Worm (Caenorhabditis elegans) whole organism, L3 larva: Measurements from ENCODE around the gene memi-3.
A peak's percentile ranks its signal among the peaks of the same experiment; 100 is the strongest.

ENCODE experiments used
- R02D3.7 ChIP-seq: fragments of 150-350 bp; optimal IDR thresholded peaks from 2 replicates; lab custom pipeline; 2014; ENCODE audit warnings: missing biosample characterization, missing genetic modification characterization
- ZK546.5 ChIP-seq: sonication (generic microtip); optimal IDR thresholded peaks from 2 replicates; lab custom pipeline; 2017; ENCODE audit warnings: missing biosample characterization, missing genetic modification characterization
- ama-1 ChIP-seq: fragments of 150-350 bp; optimal IDR thresholded peaks from 2 replicates; lab custom pipeline; 2018
- ceh-82 ChIP-seq: fragments of 150-350 bp; optimal IDR thresholded peaks from 2 replicates; lab custom pipeline; 2014; ENCODE audit warnings: missing biosample characterization, missing genetic modification characterization
- ceh-9 ChIP-seq: sonication (generic microtip); optimal IDR thresholded peaks from 2 replicates; lab custom pipeline; 2018; ENCODE audit warnings: missing biosample characterization, missing genetic modification characterization
- daf-12 ChIP-seq: fragments of 150-350 bp; optimal IDR thresholded peaks from 2 replicates; lab custom pipeline; 2014; ENCODE audit warnings: missing biosample characterization, missing genetic modification reagents, missing genetic modification characterization
- egl-27 ChIP-seq: sonication (generic microtip); optimal IDR thresholded peaks from 4 replicates; lab custom pipeline; 2017; ENCODE audit warnings: missing biosample characterization, missing genetic modification reagents, missing genetic modification characterization
- elt-1 ChIP-seq: fragments of 150-350 bp; optimal IDR thresholded peaks from 2 replicates; lab custom pipeline; 2014; ENCODE audit warnings: missing biosample characterization, missing genetic modification characterization
- elt-3 ChIP-seq, 3 experiments: fragments of 150-350 bp in 1 of 3; sonication (generic microtip) in 2 of 3; optimal IDR thresholded peaks; 2 replicates in 2 of 3; 4 replicates in 1 of 3; lab custom pipeline; 2014 to 2017; ENCODE audit warnings: missing biosample characterization in 3 of 3, missing genetic modification characterization in 3 of 3
- eor-1 ChIP-seq, 2 experiments: fragments of 150-350 bp; optimal IDR thresholded peaks; 2 replicates each; lab custom pipeline; 2014 to 2018; ENCODE audit warnings: missing biosample characterization in 2 of 2, missing genetic modification characterization in 2 of 2
- fkh-2 ChIP-seq: fragments of 150-350 bp; optimal IDR thresholded peaks from 2 replicates; lab custom pipeline; 2014; ENCODE audit warnings: missing biosample characterization, missing genetic modification reagents, missing genetic modification characterization
- fos-1 ChIP-seq: fragments of 150-350 bp; optimal IDR thresholded peaks from 2 replicates; lab custom pipeline; 2014; ENCODE audit warnings: missing biosample characterization, missing genetic modification characterization
- lin-15B ChIP-seq: fragments of 150-350 bp; optimal IDR thresholded peaks from 2 replicates; lab custom pipeline; 2014; ENCODE audit warnings: missing biosample characterization, missing genetic modification characterization
- lin-39 ChIP-seq: fragments of 150-350 bp; optimal IDR thresholded peaks from 2 replicates; lab custom pipeline; 2018; ENCODE audit warnings: missing biosample characterization, missing genetic modification reagents, missing genetic modification characterization
- lsy-12 ChIP-seq: sonication (generic microtip); optimal IDR thresholded peaks from 2 replicates; lab custom pipeline; 2016; ENCODE audit warnings: mild to moderate bottlenecking, missing genetic modification characterization, missing compliant biosample characterization
- mdl-1 ChIP-seq: fragments of 150-350 bp; optimal IDR thresholded peaks from 2 replicates; lab custom pipeline; 2014; ENCODE audit warnings: missing biosample characterization, missing genetic modification characterization
- mml-1 ChIP-seq: fragments of 150-350 bp; sonication (generic microtip); optimal IDR thresholded peaks from 3 replicates; lab custom pipeline; 2014; ENCODE audit warnings: missing biosample characterization, missing genetic modification characterization
- nfya-1 ChIP-seq: sonication (generic microtip); optimal IDR thresholded peaks from 2 replicates; lab custom pipeline; 2017; ENCODE audit warnings: missing genetic modification characterization, mild to moderate bottlenecking, missing compliant biosample characterization, antibody characterized with exemption, moderate library complexity; ENCODE audit not compliant: insufficient read depth
- nhr-11 ChIP-seq: fragments of 150-350 bp; optimal IDR thresholded peaks from 2 replicates; lab custom pipeline; 2014; ENCODE audit warnings: missing biosample characterization, missing genetic modification characterization
- nhr-12 ChIP-seq: fragments of 150-350 bp; optimal IDR thresholded peaks from 2 replicates; lab custom pipeline; 2014; ENCODE audit warnings: missing biosample characterization, missing genetic modification characterization
- nhr-237 ChIP-seq: fragments of 150-350 bp; optimal IDR thresholded peaks from 2 replicates; lab custom pipeline; 2014; ENCODE audit warnings: missing biosample characterization, missing genetic modification characterization
- nhr-25 ChIP-seq: sonication (generic microtip); optimal IDR thresholded peaks from 2 replicates; lab custom pipeline; 2017; ENCODE audit warnings: missing biosample characterization, missing genetic modification characterization
- nhr-28 ChIP-seq: fragments of 150-350 bp; optimal IDR thresholded peaks from 2 replicates; lab custom pipeline; 2014; ENCODE audit warnings: missing biosample characterization, missing genetic modification characterization
- nhr-43 ChIP-seq: sonication (generic microtip); optimal IDR thresholded peaks from 2 replicates; lab custom pipeline; 2016; ENCODE audit warnings: mild to moderate bottlenecking, missing genetic modification characterization, missing compliant biosample characterization; ENCODE audit not compliant: poor library complexity, severe bottlenecking
- nhr-67 ChIP-seq: fragments of 150-350 bp; optimal IDR thresholded peaks from 2 replicates; lab custom pipeline; 2014; ENCODE audit warnings: missing biosample characterization, missing genetic modification characterization
- nhr-76 ChIP-seq: fragments of 150-350 bp; sonication (generic microtip); optimal IDR thresholded peaks from 5 replicates; lab custom pipeline; 2014; ENCODE audit warnings: missing biosample characterization, missing genetic modification characterization
- nhr-77 ChIP-seq: fragments of 150-350 bp; optimal IDR thresholded peaks from 2 replicates; lab custom pipeline; 2014; ENCODE audit warnings: missing biosample characterization, missing genetic modification characterization
- pha-4 ChIP-seq: fragments of 150-350 bp; optimal IDR thresholded peaks from 2 replicates; lab custom pipeline; 2014; ENCODE audit warnings: missing biosample characterization, missing genetic modification reagents, missing genetic modification characterization
- sea-2 ChIP-seq: fragments of 150-350 bp; sonication (generic microtip); optimal IDR thresholded peaks from 4 replicates; lab custom pipeline; 2014; ENCODE audit warnings: missing biosample characterization, missing genetic modification reagents, missing genetic modification characterization
- skn-1 ChIP-seq: fragments of 150-350 bp; optimal IDR thresholded peaks from 2 replicates; lab custom pipeline; 2014; ENCODE audit warnings: missing biosample characterization, missing genetic modification characterization
- snpc-4 ChIP-seq: fragments of 150-350 bp; optimal IDR thresholded peaks from 2 replicates; lab custom pipeline; 2014; ENCODE audit warnings: missing biosample characterization, missing genetic modification characterization
- tbx-2 ChIP-seq: sonication (generic microtip); optimal IDR thresholded peaks from 2 replicates; lab custom pipeline; 2016; ENCODE audit warnings: mild to moderate bottlenecking, missing genetic modification characterization, missing compliant biosample characterization
- unc-39 ChIP-seq: sonication (generic microtip); optimal IDR thresholded peaks from 4 replicates; lab custom pipeline; 2017; ENCODE audit warnings: missing biosample characterization, missing genetic modification characterization
- zag-1 ChIP-seq: fragments of 150-350 bp; optimal IDR thresholded peaks from 2 replicates; lab custom pipeline; 2014; ENCODE audit warnings: missing biosample characterization, missing genetic modification characterization
- ztf-11 ChIP-seq: fragments of 150-350 bp; optimal IDR thresholded peaks from 2 replicates; lab custom pipeline; 2014; ENCODE audit warnings: missing biosample characterization, missing genetic modification characterization
- ztf-4 ChIP-seq: fragments of 150-350 bp; optimal IDR thresholded peaks from 2 replicates; lab custom pipeline; 2014; ENCODE audit warnings: missing biosample characterization, missing genetic modification characterization

memi-3 gene

DNA sequence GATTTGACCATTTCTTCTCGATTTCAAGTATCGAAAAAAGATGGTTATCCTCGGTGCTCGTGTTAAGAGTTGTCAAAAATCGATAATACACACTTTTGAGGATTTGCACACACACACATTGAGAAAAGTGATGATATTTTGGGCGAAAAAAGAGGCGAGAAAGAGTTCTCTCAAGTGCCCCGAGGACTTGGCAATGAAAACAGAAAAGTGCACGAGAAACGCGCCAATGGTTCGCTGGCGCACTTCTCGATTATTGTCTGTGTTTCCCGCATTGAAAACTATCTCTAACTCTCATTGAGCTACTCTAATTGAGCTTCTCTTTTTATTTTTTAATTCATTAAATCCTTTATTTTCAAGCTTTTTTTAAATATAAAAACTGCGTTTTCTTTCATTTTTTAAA, 30.6 kb upstream of the memi-3 start (continued):
- no peak for TF ChIP-seq nhr-237
- no peak for TF ChIP-seq elt-1 (tag; lab: Kevin White, UChicago)
- TF ChIP-seq nhr-76 (tag; lab: Kevin White, UChicago): no peak
- TF ChIP-seq nhr-25: peak; percentile 23
- peak; percentile 27 for TF ChIP-seq egl-27 (tag; lab: Kevin White, UChicago)

DNA sequence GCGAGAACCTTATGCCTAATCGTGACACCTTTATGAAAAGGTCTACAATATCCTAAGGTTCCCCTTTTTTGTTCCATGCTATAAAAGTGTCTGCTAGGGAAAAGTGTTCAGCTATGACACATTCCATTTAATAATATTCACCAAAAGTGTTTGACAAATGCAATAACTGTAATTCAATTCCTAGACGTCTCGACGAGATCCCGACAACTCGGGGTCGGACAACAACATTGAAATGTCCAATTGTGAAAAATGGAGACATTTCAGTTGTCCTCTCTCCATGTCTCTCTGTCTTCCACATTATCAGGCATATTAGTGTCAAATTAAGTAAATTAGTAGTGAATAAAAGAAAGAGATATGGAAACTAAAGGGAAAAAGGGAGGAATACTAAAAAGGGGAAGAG, 28.3 kb upstream of the memi-3 start:
- TF ChIP-seq ZK546.5 (tag; lab: Kevin White, UChicago) (no peak), lin-39 (no peak), mml-1 (tag; lab: Kevin White, UChicago) (no peak), nhr-76 (tag; lab: Kevin White, UChicago) (no peak), ztf-11 (tag; lab: Kevin White, UChicago) (no peak), elt-3 (tag; optimal IDR thresholded peaks at IDR 0.05; lab: Kevin White, UChicago) (no peak), nhr-12 (tag; lab: Kevin White, UChicago) (no peak), ceh-82 (no peak), skn-1 (tag; lab: Kevin White, UChicago) (no peak), nfya-1 (no peak), R02D3.7 (no peak), daf-12 (no peak), nhr-25 (no peak)

DNA sequence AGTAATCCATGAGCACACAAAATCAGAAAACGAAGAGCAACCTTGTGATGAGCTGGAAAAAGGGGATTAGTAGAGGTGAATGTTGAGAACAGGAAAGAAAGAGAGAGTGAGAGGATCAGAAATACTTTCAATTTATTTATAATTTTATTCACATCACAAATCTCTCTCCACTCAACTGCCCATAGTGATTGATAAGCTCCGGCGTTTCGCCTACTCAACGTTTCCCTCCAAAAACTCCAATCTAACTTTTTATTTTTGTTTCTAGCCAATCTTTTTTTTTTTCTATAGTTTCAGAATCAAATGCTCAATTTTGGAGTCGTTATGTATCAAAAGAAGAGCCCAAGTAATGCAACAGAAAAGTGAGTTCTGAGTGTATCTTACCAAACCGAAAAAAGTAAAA, 22.3 kb upstream of the memi-3 start, which contains the start of gene kin-4:
Gene kin-4, plus strand, starts transcription at position 301 of the 400 bp plus-strand sequence.
- no peak for TF ChIP-seq sea-2 (GFP tag; lab: Kevin White, UChicago)
- no peak for TF ChIP-seq mdl-1
- no peak for TF ChIP-seq ceh-9
- no peak for TF ChIP-seq lin-15B
- no peak for TF ChIP-seq pha-4 (tag; lab: Kevin White, UChicago)
- TF ChIP-seq nfya-1: no peak
- TF ChIP-seq ama-1 (lab: Kevin White, UChicago): no peak
- no peak for TF ChIP-seq ztf-4
- TF ChIP-seq, all 47 proteins: peak for 0

DNA sequence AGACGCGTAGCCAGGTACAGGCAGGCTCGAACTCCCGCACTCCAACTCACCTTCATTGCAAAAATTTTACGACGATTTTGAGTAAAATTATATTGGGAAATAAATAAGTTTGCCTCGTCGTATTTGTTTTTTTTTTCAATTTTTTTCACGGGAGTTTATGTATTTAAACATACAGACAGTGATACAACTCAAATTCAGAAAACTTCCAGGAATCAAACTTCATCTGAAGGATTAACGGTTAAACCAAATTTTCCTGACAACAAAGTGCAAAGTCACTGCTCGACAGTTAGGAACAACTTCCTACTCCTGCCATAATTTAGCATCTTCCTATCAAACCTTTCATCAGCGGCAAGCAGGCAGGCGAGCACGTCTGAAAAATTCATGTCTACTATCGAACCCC, 21.7 kb upstream of the memi-3 start, which contains the start of gene F22B3.8:
Gene F22B3.8, minus strand, starts transcription at position 101 of the 400 bp plus-strand sequence.
- TF ChIP-seq nhr-43 (tag; lab: Kevin White, UChicago) (no peak), skn-1 (tag; lab: Kevin White, UChicago) (no peak), unc-39 (tag; lab: Kevin White, UChicago) (no peak), R02D3.7 (no peak), eor-1 (tag; optimal IDR thresholded peaks at IDR 0.05; lab: Kevin White, UChicago) (no peak), egl-27 (tag; lab: Kevin White, UChicago) (no peak), fkh-2 (tag; lab: Kevin White, UChicago) (no peak), snpc-4 (no peak), tbx-2 (tag; lab: Kevin White, UChicago) (no peak), nhr-67 (tag; lab: Kevin White, UChicago) (no peak), lsy-12 (tag; lab: Kevin White, UChicago) (no peak), fos-1 (tag; lab: Kevin White, UChicago) (no peak), nhr-28 (tag; lab: Kevin White, UChicago) (no peak), nhr-11 (tag; lab: Kevin White, UChicago) (no peak), lin-39 (no peak), nhr-77 (tag; lab: Kevin White, UChicago) (no peak), elt-3 (tag; optimal IDR thresholded peaks at IDR 0.05; lab: Kevin White, UChicago) (no peak)

DNA sequence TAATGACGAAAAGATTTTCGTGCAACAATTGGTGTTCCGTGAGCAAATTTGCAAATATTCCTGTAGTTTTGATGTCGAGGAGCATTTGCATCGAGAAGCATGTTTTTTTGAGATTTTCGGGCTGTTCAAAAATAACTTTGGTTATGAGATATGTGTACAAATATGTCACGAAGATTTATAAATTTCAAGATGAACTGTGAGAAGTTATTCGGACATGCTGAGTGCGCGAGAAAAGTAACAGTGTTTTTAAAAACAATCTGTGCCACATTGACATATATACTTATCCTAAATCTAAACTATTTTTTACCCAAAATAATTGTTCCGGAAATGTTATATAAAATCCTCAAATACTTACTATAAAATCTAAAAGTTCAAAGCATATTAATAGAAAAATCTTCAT, 18.6 kb upstream of the memi-3 start, which contains the start of gene F22B3.7:
Gene F22B3.7, minus strand, starts transcription at position 101 of the 400 bp plus-strand sequence.
- TF ChIP-seq lin-15B (no peak), ama-1 (lab: Kevin White, UChicago) (no peak), nhr-237 (no peak), nhr-28 (tag; lab: Kevin White, UChicago) (no peak), fos-1 (tag; lab: Kevin White, UChicago) (no peak), lsy-12 (tag; lab: Kevin White, UChicago) (no peak), zag-1 (tag; lab: Kevin White, UChicago) (no peak), ztf-11 (tag; lab: Kevin White, UChicago) (no peak), sea-2 (GFP tag; lab: Kevin White, UChicago) (no peak)
